Worm (Caenorhabditis elegans): ENCODE measurements around the gene tsp-16.

tsp-16 gene

ce11 chrX:6963842-6964241 lies 32.6 kb downstream of the tsp-16 start:
- TF ChIP-seq lin-14 (GFP tag; optimal IDR thresholded peaks at IDR 0.05) (peak; percentile 21), unc-86 (tag; optimal IDR thresholded peaks at IDR 0.05) (no peak), nhr-28 (tag; optimal IDR thresholded peaks at IDR 0.05) (no peak)

- no peak for TF ChIP-seq nhr-237 (tag; optimal IDR thresholded peaks at IDR 0.05)
- peak; percentile 17 for TF ChIP-seq rnt-1 (tag; optimal IDR thresholded peaks at IDR 0.05)
- no peak for TF ChIP-seq elt-3 (tag; optimal IDR thresholded peaks at IDR 0.05)
- TF ChIP-seq egl-27 (tag; optimal IDR thresholded peaks at IDR 0.05) = no peak
- no peak for TF ChIP-seq aha-1 (tag; optimal IDR thresholded peaks at IDR 0.05)
- TF ChIP-seq dpl-1 (GFP tag; optimal IDR thresholded peaks at IDR 0.05) = no peak
- no peak for TF ChIP-seq F16B12.6 (tag; optimal IDR thresholded peaks at IDR 0.05)
- TF ChIP-seq lin-14 (GFP tag; optimal IDR thresholded peaks at IDR 0.05) = peak; percentile 49
Observed at ce11 chrX:6962347-6962746, 34.1 kb downstream of the tsp-16 start.

ce11 chrX:6959534-6959933 lies 36.9 kb downstream of the tsp-16 start:
- TF ChIP-seq irx-1 (tag; optimal IDR thresholded peaks at IDR 0.05) = no peak
- no peak for TF ChIP-seq lin-35 (GFP tag; optimal IDR thresholded peaks at IDR 0.05)
- no peak for TF ChIP-seq isw-1 (GFP tag; IDR thresholded peaks at IDR 0.05)
- no peak for TF ChIP-seq aly-2 (tag; optimal IDR thresholded peaks at IDR 0.05)
- no peak for TF ChIP-seq nhr-19 (GFP tag; conservative IDR thresholded peaks at IDR 0.05)
- TF ChIP-seq rnt-1 (tag; optimal IDR thresholded peaks at IDR 0.05) = peak; percentile 15
- TF ChIP-seq grh-1 (GFP tag; IDR thresholded peaks at IDR 0.05) = no peak
- TF ChIP-seq unc-130 (tag; optimal IDR thresholded peaks at IDR 0.05) = peak; percentile 47
- TF ChIP-seq F16B12.6 (tag; optimal IDR thresholded peaks at IDR 0.05) = no peak
- no peak for TF ChIP-seq ztf-4 (tag; optimal IDR thresholded peaks at IDR 0.05)
- no peak for TF ChIP-seq mep-1 (tag; optimal IDR thresholded peaks at IDR 0.05)
- TF ChIP-seq nhr-77 (tag; optimal IDR thresholded peaks at IDR 0.05) = no peak
- peak; percentile 56 for TF ChIP-seq lin-14 (GFP tag; optimal IDR thresholded peaks at IDR 0.05)
- peak; percentile 6 for TF ChIP-seq nhr-71 (tag; optimal IDR thresholded peaks at IDR 0.05)
- no peak for TF ChIP-seq efl-3 (GFP tag; optimal IDR thresholded peaks at IDR 0.05)
- TF ChIP-seq lir-3 (tag; optimal IDR thresholded peaks at IDR 0.05; ENCODE audit: poor library complexity) = no peak
- no peak for TF ChIP-seq jun-1 (tag; optimal IDR thresholded peaks at IDR 0.05)
- no peak for TF ChIP-seq vab-15 (tag; optimal IDR thresholded peaks at IDR 0.05)

ce11 chrX:6958914-6959313 lies 37.5 kb downstream of the tsp-16 start:
- TF ChIP-seq lin-14 (GFP tag; optimal IDR thresholded peaks at IDR 0.05) = peak; percentile 24
- no peak for TF ChIP-seq efl-1 (optimal IDR thresholded peaks at IDR 0.05)
- TF ChIP-seq efl-1 (GFP tag; optimal IDR thresholded peaks at IDR 0.05 in 1 of 2) = peak in 1 of 2 experiments; percentile 51
- no peak for TF ChIP-seq ama-1 (optimal IDR thresholded peaks at IDR 0.05)
- TF ChIP-seq fkh-10 (GFP tag; optimal IDR thresholded peaks at IDR 0.05) = peak; percentile 33

ce11 chrX:6956299-6956698 lies 40.1 kb downstream of the tsp-16 start, which contains the start of gene inx-1:
TSS of gene inx-1 (minus strand) at chrX:6956399.
- no peak for TF ChIP-seq efl-1 (optimal IDR thresholded peaks at IDR 0.05)
- TF ChIP-seq efl-1 (GFP tag; optimal IDR thresholded peaks at IDR 0.05 in 1 of 2) = peak in 1 of 2 experiments; percentile 0
- TF ChIP-seq lin-39 (tag; optimal IDR thresholded peaks at IDR 0.05) = no peak

- peak; percentile 47 for TF ChIP-seq lin-14 (GFP tag; optimal IDR thresholded peaks at IDR 0.05)
- TF ChIP-seq unc-86 (tag; optimal IDR thresholded peaks at IDR 0.05) = no peak
Observed at ce11 chrX:6953339-6953738, 43.1 kb downstream of the tsp-16 start.

- TF ChIP-seq nhr-90 (tag; optimal IDR thresholded peaks at IDR 0.05; ENCODE audit: poor library complexity) = no peak
- TF ChIP-seq lin-13 (GFP tag; optimal IDR thresholded peaks at IDR 0.05) = no peak
- no peak for TF ChIP-seq ces-1 (GFP tag; optimal IDR thresholded peaks at IDR 0.05)
- TF ChIP-seq ztf-11 (tag; optimal IDR thresholded peaks at IDR 0.05) = no peak
- no peak for TF ChIP-seq nhr-85 (tag)
- TF ChIP-seq pag-3 (tag; optimal IDR thresholded peaks at IDR 0.05; ENCODE audit: borderline replicate concordance, insufficient read depth) = no peak
Observed at ce11 chrX:6946789-6947188, 49.6 kb downstream of the tsp-16 start.
